Worm (Caenorhabditis elegans) whole organism, young adult: ENCODE measurements around the gene C32D5.11.
A peak's percentile ranks its signal among the peaks of the same experiment; 100 is the strongest.

Experiments
- B0336.3 ChIP-seq: fragments of 200-800 bp; sonication (Bioruptor generic); IDR thresholded peaks from 2 replicates; pipeline ENCODE4 v1.3.6; 2022; ENCODE audit warnings: missing genetic modification characterization, missing compliant biosample characterization
- C17E4.6 ChIP-seq: fragments of 200-800 bp; sonication (Bioruptor generic); IDR thresholded peaks from 2 replicates; pipeline ENCODE4 v1.3.6; 2022; ENCODE audit warnings: missing genetic modification reagents, missing genetic modification characterization, missing compliant biosample characterization
- F10E7.11 ChIP-seq: sonication (generic microtip); optimal IDR thresholded peaks from 2 replicates; lab custom pipeline; 2017; ENCODE audit warnings: mild to moderate bottlenecking, missing genetic modification characterization, moderate library complexity, missing compliant biosample characterization
- F49E8.2 ChIP-seq: sonication (generic microtip); optimal IDR thresholded peaks from 3 replicates; lab custom pipeline; 2017; ENCODE audit warnings: missing genetic modification characterization, mild to moderate bottlenecking, missing compliant biosample characterization, antibody characterized with exemption, moderate library complexity; ENCODE audit not compliant: insufficient read depth
- T07F8.4 ChIP-seq: sonication (generic microtip); optimal IDR thresholded peaks from 2 replicates; lab custom pipeline; 2016; ENCODE audit warnings: mild to moderate bottlenecking, missing genetic modification characterization, moderate library complexity, missing compliant biosample characterization
- Y53F4B.3 ChIP-seq: fragments of 200-800 bp; sonication (Bioruptor generic); IDR thresholded peaks from 2 replicates; pipeline ENCODE4 v1.3.6; 2022; ENCODE audit warnings: missing genetic modification reagents, missing genetic modification characterization, missing compliant biosample characterization
- Y53G8AR.9 ChIP-seq: fragments of 200-800 bp; sonication (Bioruptor generic); conservative IDR thresholded peaks from 2 replicates; pipeline ENCODE4 v1.3.6; 2022; ENCODE audit warnings: missing genetic modification reagents, missing genetic modification characterization, missing compliant biosample characterization
- Y79H2A.3 ChIP-seq: fragments of 200-800 bp; sonication (Bioruptor generic); conservative IDR thresholded peaks from 2 replicates; pipeline ENCODE4 v1.3.6; 2022; ENCODE audit warnings: missing genetic modification reagents, missing genetic modification characterization, missing compliant biosample characterization
- ama-1 ChIP-seq, 3 experiments: fragments of 150-350 bp in 1 of 3; sonication (generic microtip) in 2 of 3; optimal IDR thresholded peaks; 2 replicates each; lab custom pipeline; 2014 to 2018; ENCODE audit warnings: missing biosample characterization in 2 of 3, missing genetic modification characterization in 2 of 3, missing genetic modification reagents in 2 of 3
- attf-5 ChIP-seq: fragments of 200-800 bp; sonication (Bioruptor generic); optimal IDR thresholded peaks from 2 replicates; lab custom pipeline; 2018; ENCODE audit warnings: mild to moderate bottlenecking, missing genetic modification characterization, missing compliant biosample characterization
- bed-1 ChIP-seq: fragments of 200-800 bp; sonication (Bioruptor generic); IDR thresholded peaks from 2 replicates; pipeline ENCODE4 v1.3.6; 2022; ENCODE audit warnings: missing genetic modification reagents, missing genetic modification characterization, missing compliant biosample characterization
- cebp-1 ChIP-seq, 2 experiments: fragments of 200-800 bp in 1 of 2; sonication (Bioruptor generic) in 1 of 2; sonication (generic microtip) in 1 of 2; IDR thresholded peaks in 1 of 2; optimal IDR thresholded peaks in 1 of 2; 2 replicates each; pipeline versions ENCODE4 v1.3.6 to Lab custom; 2017 to 2022; ENCODE audit warnings: missing compliant biosample characterization in 2 of 2, missing genetic modification characterization in 2 of 2, mild to moderate bottlenecking in 1 of 2, missing genetic modification reagents in 1 of 2, moderate library complexity in 1 of 2
- ceh-100 ChIP-seq: fragments of 200-800 bp; sonication (Bioruptor generic); IDR thresholded peaks from 2 replicates; pipeline ENCODE4 v1.3.6; 2022; ENCODE audit warnings: missing genetic modification reagents, missing genetic modification characterization, missing compliant biosample characterization
- ceh-40 ChIP-seq: fragments of 200-800 bp; sonication (Bioruptor generic); IDR thresholded peaks from 2 replicates; pipeline ENCODE4 v1.3.6; 2022; ENCODE audit warnings: missing genetic modification characterization, missing compliant biosample characterization
- ceh-58 ChIP-seq: fragments of 200-800 bp; sonication (Bioruptor generic); IDR thresholded peaks from 2 replicates; pipeline ENCODE4 v1.3.6; 2022; ENCODE audit warnings: missing genetic modification characterization, missing compliant biosample characterization
- die-1 ChIP-seq: sonication (generic microtip); optimal IDR thresholded peaks from 2 replicates; lab custom pipeline; 2016; ENCODE audit warnings: missing genotype, mild to moderate bottlenecking, missing genetic modification characterization, missing compliant biosample characterization
- egl-44 ChIP-seq: fragments of 200-800 bp; sonication (Bioruptor generic); IDR thresholded peaks from 2 replicates; pipeline ENCODE4 v1.3.6; 2022; ENCODE audit warnings: missing genetic modification reagents, missing genetic modification characterization, missing compliant biosample characterization
- egrh-3 ChIP-seq: fragments of 200-800 bp; sonication (Bioruptor generic); IDR thresholded peaks from 2 replicates; pipeline ENCODE4 v1.3.6; 2022; ENCODE audit warnings: missing genetic modification reagents, missing genetic modification characterization, missing compliant biosample characterization
- ekl-4 ChIP-seq: fragments of 200-800 bp; sonication (Bioruptor generic); IDR thresholded peaks from 2 replicates; pipeline ENCODE4 v1.3.6; 2022; ENCODE audit warnings: missing genetic modification reagents, missing genetic modification characterization, missing compliant biosample characterization
- gei-17 ChIP-seq: fragments of 200-800 bp; sonication (Bioruptor generic); optimal IDR thresholded peaks from 2 replicates; lab custom pipeline; 2018; ENCODE audit warnings: mild to moderate bottlenecking, missing genetic modification characterization, missing compliant biosample characterization
- hlh-12 ChIP-seq: sonication (generic microtip); optimal IDR thresholded peaks from 2 replicates; lab custom pipeline; 2016; ENCODE audit warnings: missing genetic modification characterization, missing compliant biosample characterization
- hlh-26 ChIP-seq: fragments of 200-800 bp; sonication (Bioruptor generic); conservative IDR thresholded peaks from 2 replicates; pipeline ENCODE4 v1.3.6; 2022; ENCODE audit warnings: missing genetic modification reagents, missing genetic modification characterization, missing compliant biosample characterization
- hmg-1.2 ChIP-seq: fragments of 200-800 bp; sonication (Bioruptor generic); IDR thresholded peaks from 2 replicates; pipeline ENCODE4 v1.3.6; 2022; ENCODE audit warnings: missing genetic modification reagents, missing genetic modification characterization, missing compliant biosample characterization
- hmg-20 ChIP-seq: fragments of 200-800 bp; sonication (Bioruptor generic); IDR thresholded peaks from 2 replicates; pipeline ENCODE4 v1.3.6; 2022; ENCODE audit warnings: missing genetic modification reagents, missing genetic modification characterization, missing compliant biosample characterization
- hrde-1 ChIP-seq: sonication (generic microtip); optimal IDR thresholded peaks from 2 replicates; lab custom pipeline; 2016; ENCODE audit warnings: missing genetic modification characterization, mild to moderate bottlenecking, missing compliant biosample characterization, moderate library complexity, missing genotype, missing genetic modification reagents, borderline replicate concordance
- hsf-1 ChIP-seq: fragments of 200-800 bp; sonication (Bioruptor generic); IDR thresholded peaks from 2 replicates; pipeline ENCODE4 v1.3.6; 2022; ENCODE audit warnings: missing genetic modification reagents, missing genetic modification characterization, missing compliant biosample characterization
- lin-35 ChIP-seq, 3 experiments: fragments of 150-350 bp in 2 of 3; sonication (generic microtip) in 1 of 3; optimal IDR thresholded peaks; 2 replicates each; lab custom pipeline; 2014 to 2018; ENCODE audit warnings: missing biosample characterization in 3 of 3, missing genetic modification characterization in 3 of 3, missing genetic modification reagents in 3 of 3
- lin-40 ChIP-seq: sonication (generic microtip); optimal IDR thresholded peaks from 2 replicates; lab custom pipeline; 2016; ENCODE audit warnings: missing genetic modification characterization, mild to moderate bottlenecking, missing compliant biosample characterization, missing genotype, missing genetic modification reagents
- lin-54 ChIP-seq: fragments of 200-800 bp; sonication (Bioruptor generic); optimal IDR thresholded peaks from 2 replicates; lab custom pipeline; 2018; ENCODE audit warnings: mild to moderate bottlenecking, missing genetic modification characterization, missing compliant biosample characterization
- lir-1 ChIP-seq: fragments of 200-800 bp; sonication (Bioruptor generic); conservative IDR thresholded peaks from 2 replicates; pipeline ENCODE4 v1.3.6; 2022; ENCODE audit warnings: missing genetic modification reagents, missing genetic modification characterization, missing compliant biosample characterization
- lsy-27 ChIP-seq: sonication (generic microtip); optimal IDR thresholded peaks from 2 replicates; lab custom pipeline; 2017; ENCODE audit warnings: missing genetic modification characterization, mild to moderate bottlenecking, missing compliant biosample characterization, antibody characterized with exemption, missing genotype, borderline replicate concordance; ENCODE audit not compliant: insufficient read depth
- madf-6 ChIP-seq: fragments of 200-800 bp; sonication (Bioruptor generic); IDR thresholded peaks from 2 replicates; pipeline ENCODE4 v1.3.6; 2022; ENCODE audit warnings: missing genetic modification reagents, missing genetic modification characterization, missing compliant biosample characterization
- mcd-1 ChIP-seq: fragments of 200-800 bp; sonication (Bioruptor generic); IDR thresholded peaks from 2 replicates; pipeline ENCODE4 v1.3.6; 2022; ENCODE audit warnings: missing genetic modification reagents, missing genetic modification characterization, missing compliant biosample characterization
- mxl-1 ChIP-seq: sonication (generic microtip); optimal IDR thresholded peaks from 2 replicates; lab custom pipeline; 2016; ENCODE audit warnings: missing genetic modification characterization, missing compliant biosample characterization
- nfyb-1 ChIP-seq: fragments of 200-800 bp; sonication (Bioruptor generic); IDR thresholded peaks from 2 replicates; pipeline ENCODE4 v1.3.6; 2022; ENCODE audit warnings: missing genetic modification reagents, missing genetic modification characterization, missing compliant biosample characterization
- nhr-80 ChIP-seq: sonication (generic microtip); optimal IDR thresholded peaks from 2 replicates; lab custom pipeline; 2016; ENCODE audit warnings: missing genetic modification characterization, missing compliant biosample characterization
- nhr-90 ChIP-seq: sonication (generic microtip); optimal IDR thresholded peaks from 2 replicates; lab custom pipeline; 2016; ENCODE audit warnings: missing genotype, mild to moderate bottlenecking, missing genetic modification characterization, missing compliant biosample characterization
- snpc-1.3 ChIP-seq: sonication (generic microtip); optimal IDR thresholded peaks from 2 replicates; lab custom pipeline; 2017; ENCODE audit warnings: missing genetic modification characterization, mild to moderate bottlenecking, missing compliant biosample characterization, antibody characterized with exemption, moderate library complexity, missing genotype, missing genetic modification reagents; ENCODE audit not compliant: insufficient read depth
- snpc-3.4 ChIP-seq: sonication (generic microtip); optimal IDR thresholded peaks from 2 replicates; lab custom pipeline; 2017; ENCODE audit warnings: missing genetic modification characterization, mild to moderate bottlenecking, missing compliant biosample characterization, antibody characterized with exemption, moderate library complexity, missing genotype, missing genetic modification reagents
- unc-62 ChIP-seq: fragments of 150-350 bp; optimal IDR thresholded peaks from 2 replicates; lab custom pipeline; 2014; ENCODE audit warnings: missing biosample characterization, missing genetic modification reagents, missing genetic modification characterization
- zfh-2 ChIP-seq: fragments of 200-800 bp; sonication (Bioruptor generic); conservative IDR thresholded peaks from 2 replicates; pipeline ENCODE4 v1.3.6; 2022; ENCODE audit warnings: missing genetic modification reagents, missing genetic modification characterization, missing compliant biosample characterization
- ztf-22 ChIP-seq: fragments of 200-800 bp; sonication (Bioruptor generic); optimal IDR thresholded peaks from 2 replicates; lab custom pipeline; 2018; ENCODE audit warnings: mild to moderate bottlenecking, missing genetic modification characterization, moderate library complexity, missing compliant biosample characterization
- ztf-26 ChIP-seq: sonication (generic microtip); optimal IDR thresholded peaks from 2 replicates; lab custom pipeline; 2017; ENCODE audit warnings: missing genetic modification characterization, missing compliant biosample characterization
- ztf-3 ChIP-seq: fragments of 200-800 bp; sonication (Bioruptor generic); optimal IDR thresholded peaks from 2 replicates; lab custom pipeline; 2018; ENCODE audit warnings: mild to moderate bottlenecking, missing genetic modification characterization, missing compliant biosample characterization

Gene C32D5.11

DNA sequence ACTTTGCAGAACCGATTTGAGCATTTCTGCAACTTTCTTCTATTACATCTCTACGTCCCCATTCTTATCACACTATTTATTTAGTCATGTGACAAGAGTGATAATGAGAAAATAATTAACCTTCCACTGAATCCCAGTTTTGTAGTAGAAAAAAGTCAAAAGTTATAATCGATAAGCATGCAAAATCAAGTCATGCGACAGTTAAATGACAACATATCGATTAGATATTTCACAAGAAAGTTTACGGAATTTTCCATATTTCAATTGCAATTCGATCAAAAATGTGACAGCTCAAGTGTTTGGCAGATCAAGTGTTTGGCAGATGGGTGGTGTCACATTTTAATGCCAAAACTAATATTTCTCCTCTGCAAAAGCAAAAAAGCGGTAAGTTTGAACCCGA lies 19.4 kb upstream of the C32D5.11 start:
- TF ChIP-seq ztf-26 (tag; lab: Kevin White, UChicago) (no peak), mcd-1 (GFP tag; lab: Robert Waterston, UW) (peak; percentile 18; the same call in 1 of the 2 replicates), ceh-40 (GFP tag; lab: Robert Waterston, UW) (no peak), F49E8.2 (no peak), die-1 (tag; lab: Kevin White, UChicago) (no peak), hlh-12 (tag; lab: Kevin White, UChicago) (no peak), ceh-100 (GFP tag; lab: Robert Waterston, UW) (no peak), snpc-3.4 (tag; lab: Kevin White, UChicago) (no peak), cebp-1 (GFP tag; IDR thresholded peaks at IDR 0.05; lab: Robert Waterston, UW) (no peak; the same call in 1 of the 2 replicates), cebp-1 (tag; optimal IDR thresholded peaks at IDR 0.05; lab: Kevin White, UChicago) (peak; percentile 83), hrde-1 (tag; lab: Kevin White, UChicago) (peak; percentile 11), B0336.3 (peak; percentile 67), nhr-80 (tag; lab: Kevin White, UChicago) (peak; percentile 81), lir-1 (GFP tag; lab: Robert Waterston, UW) (no peak), T07F8.4 (tag; lab: Kevin White, UChicago) (no peak), egl-44 (GFP tag; lab: Robert Waterston, UW) (no peak), C17E4.6 (GFP tag; lab: Robert Waterston, UW) (no peak), hmg-1.2 (GFP tag; lab: Robert Waterston, UW) (no peak), ama-1 (optimal IDR thresholded peaks at IDR 0.05; lab: Kevin White, UChicago) (no peak), ama-1 (GFP tag; optimal IDR thresholded peaks at IDR 0.05; lab: Kevin White, UChicago) (no peak), hlh-26 (no peak), ekl-4 (GFP tag; lab: Robert Waterston, UW) (0 out of 2 replicates have a peak, but pooled peaks have one; percentile 6), unc-62 (GFP tag; lab: Kevin White, UChicago) (peak; percentile 64), ztf-3 (GFP tag; lab: Kevin White, UChicago) (no peak), Y53G8AR.9 (GFP tag; lab: Robert Waterston, UW) (0 out of 2 replicates have a peak, but pooled peaks have one; percentile 9), Y79H2A.3 (GFP tag; lab: Robert Waterston, UW) (no peak), nhr-90 (tag; lab: Kevin White, UChicago) (no peak), hmg-20 (GFP tag; lab: Robert Waterston, UW) (no peak), attf-5 (GFP tag; lab: Kevin White, UChicago) (peak; percentile 27), zfh-2 (GFP tag; lab: Robert Waterston, UW) (no peak), snpc-1.3 (tag; lab: Kevin White, UChicago) (no peak), madf-6 (GFP tag; lab: Robert Waterston, UW) (peak; percentile 44; the same call in 1 of the 2 replicates), F10E7.11 (tag; lab: Kevin White, UChicago) (no peak)
- TF ChIP-seq, all 124 proteins: peak for 10

DNA sequence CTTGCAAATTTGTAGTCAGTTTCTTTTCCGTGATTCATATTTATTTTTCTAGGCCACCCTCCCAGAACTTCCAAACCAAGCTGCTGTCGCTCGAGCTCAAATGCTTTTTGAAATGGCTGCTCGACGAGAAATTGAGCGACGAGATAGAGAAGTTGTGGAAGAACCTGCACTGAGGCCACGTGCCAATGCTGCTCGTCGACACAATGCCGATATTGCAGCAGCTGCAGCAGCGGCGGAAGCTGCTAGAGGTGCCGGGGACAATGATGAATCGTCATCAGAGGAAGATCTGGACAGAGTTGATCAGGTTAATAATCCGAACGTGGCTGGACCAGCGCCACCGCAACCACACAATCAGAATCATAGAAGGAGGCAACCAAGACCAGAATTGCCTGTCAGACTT lies 18.1 kb upstream of the C32D5.11 start:
- TF ChIP-seq mcd-1 (GFP tag; lab: Robert Waterston, UW) = peak; percentile 40; the same call in 1 of the 2 replicates
- no peak for TF ChIP-seq ztf-26 (tag; lab: Kevin White, UChicago)
- no peak for TF ChIP-seq B0336.3
- TF ChIP-seq ceh-58 (GFP tag; lab: Robert Waterston, UW) = 0 out of 2 replicates have a peak, but pooled peaks have one; percentile 60
- TF ChIP-seq egrh-3 (GFP tag; lab: Robert Waterston, UW) = peak; percentile 37; the same call in 1 of the 2 replicates

DNA sequence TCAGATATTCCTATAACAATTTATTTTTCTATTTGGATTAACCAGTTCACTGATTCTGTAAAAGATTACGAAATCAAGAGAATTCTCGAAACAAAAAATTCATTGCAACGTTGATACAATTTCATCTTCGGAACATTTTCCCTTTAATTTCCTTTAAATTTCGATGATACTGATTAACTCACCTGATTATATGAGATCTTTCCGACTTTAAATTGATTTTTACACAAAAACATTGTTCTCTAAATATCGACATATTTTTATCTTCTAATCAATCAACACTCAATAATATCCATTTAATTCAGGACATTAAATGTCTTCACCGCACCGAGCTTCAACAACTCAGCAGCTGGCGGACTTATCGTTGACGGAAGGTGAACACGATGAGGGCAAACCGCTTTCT lies 15.8 kb upstream of the C32D5.11 start, which contains the start of gene lin-23:
Gene lin-23 (plus strand): TSS at position 301 of the 400 bp plus-strand sequence.
- TF ChIP-seq lin-40 (tag; lab: Kevin White, UChicago) (no peak), gei-17 (GFP tag; lab: Kevin White, UChicago) (no peak), nfyb-1 (no peak), cebp-1 (GFP tag; IDR thresholded peaks at IDR 0.05; lab: Robert Waterston, UW) (no peak), cebp-1 (tag; optimal IDR thresholded peaks at IDR 0.05; lab: Kevin White, UChicago) (no peak), lsy-27 (tag; lab: Kevin White, UChicago) (no peak), mxl-1 (tag; lab: Kevin White, UChicago) (no peak), Y53F4B.3 (GFP tag; lab: Robert Waterston, UW) (no peak), ztf-22 (GFP tag; lab: Kevin White, UChicago) (no peak), bed-1 (no peak), lin-35 (GFP tag; optimal IDR thresholded peaks at IDR 0.05; lab: Kevin White, UChicago) (no peak), hrde-1 (tag; lab: Kevin White, UChicago) (no peak), lin-54 (GFP tag; lab: Kevin White, UChicago) (no peak), hsf-1 (GFP tag; lab: Robert Waterston, UW) (no peak)
